Worm (Caenorhabditis elegans): Measurements from ENCODE around the gene T07A5.1.

DNA sequence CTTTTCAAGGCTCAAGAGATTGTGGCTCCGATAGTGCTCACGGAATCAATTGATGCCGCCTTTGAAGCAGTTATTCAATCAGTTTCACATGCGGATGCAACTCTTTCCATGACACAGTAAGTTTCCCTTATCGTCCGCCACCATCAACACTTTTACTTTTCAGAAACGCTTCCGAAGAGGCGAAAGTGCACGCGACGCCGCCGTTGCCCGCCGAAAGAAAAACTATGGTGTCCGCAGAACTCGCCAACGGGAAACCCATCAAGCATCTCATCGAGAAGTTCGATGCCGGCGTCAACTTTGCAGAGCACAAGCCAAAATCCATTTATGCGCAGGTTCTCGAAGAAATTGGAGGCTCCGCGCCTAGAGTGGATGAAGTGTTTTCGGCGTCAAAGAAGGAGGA is 47.4 kb upstream of the T07A5.1 start:
- no peak for TF ChIP-seq lin-13 (tag; optimal IDR thresholded peaks at IDR 0.05)
- no peak for TF ChIP-seq nhr-28 (tag; optimal IDR thresholded peaks at IDR 0.05)
- TF ChIP-seq ces-1 (GFP tag; optimal IDR thresholded peaks at IDR 0.05): no peak
- TF ChIP-seq unc-39 (tag; optimal IDR thresholded peaks at IDR 0.05): no peak
- TF ChIP-seq pha-4 (tag; optimal IDR thresholded peaks at IDR 0.05): no peak
- TF ChIP-seq mep-1 (tag; optimal IDR thresholded peaks at IDR 0.05): no peak
- no peak for TF ChIP-seq nhr-12 (tag; optimal IDR thresholded peaks at IDR 0.05)
- no peak for TF ChIP-seq lsy-2 (tag; optimal IDR thresholded peaks at IDR 0.05)
- TF ChIP-seq unc-62 (GFP tag; optimal IDR thresholded peaks at IDR 0.05): no peak
